Worm (Caenorhabditis elegans) whole organism, late embryonic: Measurements from ENCODE around the gene dct-13.
A peak's percentile ranks its signal among the peaks of the same experiment; 100 is the strongest.

Experiments used
- F13H6.1 ChIP-seq: sonication (generic microtip); optimal IDR thresholded peaks from 2 replicates; lab custom pipeline; 2016; ENCODE audit warnings: missing genetic modification characterization, missing compliant biosample characterization
- ahr-1 ChIP-seq: sonication (generic microtip); optimal IDR thresholded peaks from 2 replicates; lab custom pipeline; 2016; ENCODE audit warnings: missing genetic modification characterization, missing compliant biosample characterization
- ceh-22 ChIP-seq: sonication (generic microtip); optimal IDR thresholded peaks from 2 replicates; lab custom pipeline; 2017; ENCODE audit warnings: missing biosample characterization, missing genetic modification characterization
- ceh-30 ChIP-seq: fragments of 150-350 bp; optimal IDR thresholded peaks from 2 replicates; lab custom pipeline; 2014; ENCODE audit warnings: missing biosample characterization, missing genetic modification characterization
- ceh-31 ChIP-seq: sonication (generic microtip); optimal IDR thresholded peaks from 2 replicates; lab custom pipeline; 2016; ENCODE audit warnings: missing genetic modification characterization, missing compliant biosample characterization
- ceh-45 ChIP-seq: fragments of 200-800 bp; sonication (Bioruptor generic); IDR thresholded peaks from 2 replicates; pipeline ENCODE4 v1.3.6; 2022; ENCODE audit warnings: missing genetic modification reagents, missing genetic modification characterization, missing compliant biosample characterization
- ceh-48 ChIP-seq: sonication (generic microtip); optimal IDR thresholded peaks from 2 replicates; lab custom pipeline; 2016; ENCODE audit warnings: missing genetic modification characterization, inconsistent platforms, missing compliant biosample characterization
- ceh-6 ChIP-seq: fragments of 200-800 bp; sonication (Bioruptor generic); optimal IDR thresholded peaks from 2 replicates; lab custom pipeline; 2018; ENCODE audit warnings: mild to moderate bottlenecking, missing genetic modification characterization, missing compliant biosample characterization
- ceh-9 ChIP-seq: sonication (generic microtip); optimal IDR thresholded peaks from 2 replicates; lab custom pipeline; 2016; ENCODE audit warnings: mild to moderate bottlenecking, missing genetic modification characterization, inconsistent platforms, missing compliant biosample characterization
- dmd-4 ChIP-seq: sonication (generic microtip); optimal IDR thresholded peaks from 2 replicates; lab custom pipeline; 2016; ENCODE audit warnings: borderline replicate concordance, missing genetic modification characterization, missing compliant biosample characterization
- fkh-6 ChIP-seq: sonication (generic microtip); optimal IDR thresholded peaks from 2 replicates; lab custom pipeline; 2016; ENCODE audit warnings: missing genetic modification characterization, missing compliant biosample characterization
- hlh-15 ChIP-seq: sonication (generic microtip); optimal IDR thresholded peaks from 2 replicates; lab custom pipeline; 2016; ENCODE audit warnings: missing genetic modification characterization, missing compliant biosample characterization
- hlh-6 ChIP-seq: sonication (generic microtip); optimal IDR thresholded peaks from 2 replicates; lab custom pipeline; 2016; ENCODE audit warnings: missing genotype, missing genetic modification characterization, missing compliant biosample characterization
- lim-6 ChIP-seq: sonication (generic microtip); optimal IDR thresholded peaks from 2 replicates; lab custom pipeline; 2016; ENCODE audit warnings: missing genetic modification characterization, missing compliant biosample characterization
- nfya-1 ChIP-seq: sonication (generic microtip); optimal IDR thresholded peaks from 2 replicates; lab custom pipeline; 2017; ENCODE audit warnings: missing genetic modification characterization, mild to moderate bottlenecking, missing compliant biosample characterization, antibody characterized with exemption, moderate library complexity
- nhr-11 ChIP-seq: fragments of 150-350 bp; optimal IDR thresholded peaks from 2 replicates; lab custom pipeline; 2014; ENCODE audit warnings: missing biosample characterization, missing genetic modification characterization
- npax-4 ChIP-seq: sonication (generic microtip); optimal IDR thresholded peaks from 2 replicates; lab custom pipeline; 2016; ENCODE audit warnings: missing genetic modification characterization, missing compliant biosample characterization
- odd-2 ChIP-seq: sonication (generic microtip); optimal IDR thresholded peaks from 2 replicates; lab custom pipeline; 2017; ENCODE audit warnings: antibody characterized with exemption, mild to moderate bottlenecking, missing genetic modification characterization, missing compliant biosample characterization
- pha-2 ChIP-seq: sonication (generic microtip); optimal IDR thresholded peaks from 2 replicates; lab custom pipeline; 2017; ENCODE audit warnings: mild to moderate bottlenecking, missing genetic modification characterization, missing compliant biosample characterization
- pqm-1 ChIP-seq: sonication (generic microtip); optimal IDR thresholded peaks from 2 replicates; lab custom pipeline; 2016; ENCODE audit warnings: missing genetic modification characterization, missing compliant biosample characterization
- sdc-2 ChIP-seq: sonication (generic microtip); optimal IDR thresholded peaks from 2 replicates; lab custom pipeline; 2016; ENCODE audit warnings: missing genotype, missing genetic modification characterization, missing compliant biosample characterization
- sox-2 ChIP-seq: fragments of 200-800 bp; sonication (Bioruptor generic); IDR thresholded peaks from 2 replicates; pipeline ENCODE4 v1.3.6; 2022; ENCODE audit warnings: missing genetic modification reagents, missing genetic modification characterization, missing compliant biosample characterization
- sox-4 ChIP-seq: sonication (generic microtip); optimal IDR thresholded peaks from 2 replicates; lab custom pipeline; 2017; ENCODE audit warnings: mild to moderate bottlenecking, missing genetic modification characterization, inconsistent platforms, missing compliant biosample characterization
- syd-9 ChIP-seq: sonication (generic microtip); optimal IDR thresholded peaks from 2 replicates; lab custom pipeline; 2016; ENCODE audit warnings: mild to moderate bottlenecking, missing genetic modification characterization, moderate library complexity, missing compliant biosample characterization
- tbx-2 ChIP-seq: sonication (generic microtip); optimal IDR thresholded peaks from 2 replicates; lab custom pipeline; 2016; ENCODE audit warnings: missing genetic modification characterization, missing compliant biosample characterization
- tbx-7 ChIP-seq: sonication (generic microtip); optimal IDR thresholded peaks from 2 replicates; lab custom pipeline; 2016; ENCODE audit warnings: missing genotype, missing genetic modification characterization, missing compliant biosample characterization
- ttx-3 ChIP-seq: sonication (generic microtip); optimal IDR thresholded peaks from 2 replicates; lab custom pipeline; 2016; ENCODE audit warnings: missing genetic modification reagents, missing genetic modification characterization, missing compliant biosample characterization
- unc-42 ChIP-seq: sonication (generic microtip); optimal IDR thresholded peaks from 2 replicates; lab custom pipeline; 2016; ENCODE audit warnings: missing genotype, missing genetic modification characterization, missing compliant biosample characterization
- unc-55 ChIP-seq: sonication (generic microtip); optimal IDR thresholded peaks from 2 replicates; lab custom pipeline; 2017; ENCODE audit warnings: missing biosample characterization, missing genetic modification reagents, missing genetic modification characterization
- zip-5 ChIP-seq: sonication (generic microtip); optimal IDR thresholded peaks from 2 replicates; lab custom pipeline; 2016; ENCODE audit warnings: missing genetic modification characterization, missing compliant biosample characterization

Gene dct-13

ce11 chrIV:16995425-16995824 is 29.5 kb downstream of the dct-13 start, which contains the start of gene rom-4 (continued):
- TF ChIP-seq lim-6 (tag; lab: Kevin White, UChicago): peak; percentile 66
- no peak for TF ChIP-seq ttx-3 (tag; lab: Kevin White, UChicago)
- TF ChIP-seq sdc-2 (tag; lab: Kevin White, UChicago): peak; percentile 10
- TF ChIP-seq tbx-7 (tag; lab: Kevin White, UChicago): peak; percentile 85
- TF ChIP-seq ceh-31 (tag; lab: Kevin White, UChicago): peak; percentile 97
- no peak for TF ChIP-seq hlh-6 (tag; lab: Kevin White, UChicago)
- no peak for TF ChIP-seq ceh-45 (GFP tag; lab: Robert Waterston, UW)
- no peak for TF ChIP-seq ceh-48 (tag; lab: Kevin White, UChicago)
- TF ChIP-seq zip-5 (tag; lab: Kevin White, UChicago): peak; percentile 71
- no peak for TF ChIP-seq ceh-22 (tag; lab: Kevin White, UChicago)
- no peak for TF ChIP-seq sox-4 (tag; lab: Kevin White, UChicago)
- no peak for TF ChIP-seq sox-2 (GFP tag; lab: Robert Waterston, UW)
- peak; percentile 23 for TF ChIP-seq ceh-30 (tag; lab: Kevin White, UChicago)
- no peak for TF ChIP-seq ceh-9 (tag; lab: Kevin White, UChicago)
- peak; percentile 84 for TF ChIP-seq tbx-2 (tag; lab: Kevin White, UChicago)
- no peak for TF ChIP-seq fkh-6 (tag; lab: Kevin White, UChicago)
- peak; percentile 57 for TF ChIP-seq unc-42 (tag; lab: Kevin White, UChicago)
- peak; percentile 54 for TF ChIP-seq dmd-4 (tag; lab: Kevin White, UChicago)
- peak; percentile 10 for TF ChIP-seq nfya-1 (tag; lab: Kevin White, UChicago)
- TF ChIP-seq, all 69 proteins: peak for 27

ce11 chrIV:16988397-16988796 is 36.5 kb downstream of the dct-13 start, which contains the start of gene nccd-1:
TSS of gene nccd-1 (plus strand) at chrIV:16988697.
- TF ChIP-seq hlh-15 (tag; lab: Kevin White, UChicago) (no peak), ahr-1 (tag; lab: Kevin White, UChicago) (no peak), pqm-1 (no peak), nhr-11 (tag; lab: Kevin White, UChicago) (no peak), pha-2 (tag; lab: Kevin White, UChicago) (no peak), ttx-3 (tag; lab: Kevin White, UChicago) (no peak), npax-4 (no peak), ceh-9 (tag; lab: Kevin White, UChicago) (no peak), F13H6.1 (tag; lab: Kevin White, UChicago) (no peak), odd-2 (tag; lab: Kevin White, UChicago) (no peak), syd-9 (tag; lab: Kevin White, UChicago) (no peak), ceh-6 (GFP tag; lab: Kevin White, UChicago) (no peak), unc-55 (GFP tag; lab: Kevin White, UChicago) (no peak)
